Worm (Caenorhabditis elegans) whole organism, L4 larva: ENCODE results near the gene ZC477.3.

Experiments used
- F26F4.8 ChIP-seq: fragments of 200-800 bp; sonication (Bioruptor generic); conservative IDR thresholded peaks from 2 replicates; pipeline ENCODE4 v1.3.6; 2022; ENCODE audit warnings: missing genetic modification characterization, missing compliant biosample characterization
- F44E2.7 ChIP-seq: fragments of 200-800 bp; sonication (Bioruptor generic); IDR thresholded peaks from 2 replicates; pipeline ENCODE4 v2.1.2; 2022; ENCODE audit warnings: missing genetic modification characterization, missing compliant biosample characterization
- F49E8.2 ChIP-seq: sonication (generic microtip); optimal IDR thresholded peaks from 2 replicates; lab custom pipeline; 2016; ENCODE audit warnings: missing compliant biosample characterization, mild to moderate bottlenecking, missing genetic modification characterization, borderline replicate concordance
- T26A8.4 ChIP-seq: fragments of 200-800 bp; sonication (Bioruptor generic); IDR thresholded peaks from 2 replicates; pipeline ENCODE4 v1.3.6; 2022; ENCODE audit warnings: missing genetic modification characterization, missing compliant biosample characterization
- Y105C5A.15 ChIP-seq: fragments of 200-800 bp; sonication (Bioruptor generic); IDR thresholded peaks from 2 replicates; pipeline ENCODE4 v1.3.6; 2022; ENCODE audit warnings: missing genetic modification characterization, missing compliant biosample characterization
- Y48G9A.11 ChIP-seq: fragments of 200-800 bp; sonication (Bioruptor generic); IDR thresholded peaks from 2 replicates; pipeline ENCODE4 v1.3.6; 2022; ENCODE audit warnings: missing genetic modification reagents, missing genetic modification characterization, missing compliant biosample characterization
- Y75B8A.6 ChIP-seq: fragments of 200-800 bp; sonication (Bioruptor generic); IDR thresholded peaks from 2 replicates; pipeline ENCODE4 v1.3.6; 2022; ENCODE audit warnings: missing genetic modification reagents, missing genetic modification characterization, missing compliant biosample characterization
- aha-1 ChIP-seq: fragments of 150-350 bp; peaks from one replicate; lab custom pipeline; 2014; ENCODE audit warnings: missing biosample characterization, missing genetic modification characterization
- ama-1 ChIP-seq: fragments of 150-350 bp; optimal IDR thresholded peaks from 2 replicates; lab custom pipeline; 2014; ENCODE audit warnings: inconsistent platforms, mixed read lengths
- arid-1 ChIP-seq: fragments of 200-800 bp; sonication (Bioruptor generic); conservative IDR thresholded peaks from 2 replicates; pipeline ENCODE4 v1.3.6; 2022; ENCODE audit warnings: missing genetic modification reagents, missing genetic modification characterization, missing compliant biosample characterization
- attf-4 ChIP-seq: sonication (generic microtip); optimal IDR thresholded peaks from 3 replicates; lab custom pipeline; 2017; ENCODE audit warnings: missing biosample characterization, missing genetic modification characterization
- ceh-32 ChIP-seq: sonication (generic microtip); optimal IDR thresholded peaks from 2 replicates; lab custom pipeline; 2016; ENCODE audit warnings: mild to moderate bottlenecking, missing genetic modification characterization, missing compliant biosample characterization; ENCODE audit not compliant: poor library complexity
- ceh-44 ChIP-seq: fragments of 200-800 bp; sonication (Bioruptor generic); IDR thresholded peaks from 2 replicates; pipeline ENCODE4 v1.3.6; 2022; ENCODE audit warnings: missing genetic modification reagents, missing genetic modification characterization, missing compliant biosample characterization
- ceh-62 ChIP-seq: sonication (generic microtip); optimal IDR thresholded peaks from 2 replicates; lab custom pipeline; 2017; ENCODE audit warnings: missing biosample characterization, missing genetic modification characterization
- ctbp-1 ChIP-seq: fragments of 200-800 bp; sonication (Bioruptor generic); IDR thresholded peaks from 2 replicates; pipeline ENCODE4 v1.3.6; 2022; ENCODE audit warnings: missing genetic modification reagents, missing genetic modification characterization, missing compliant biosample characterization
- daf-8 ChIP-seq: fragments of 200-800 bp; sonication (Bioruptor generic); IDR thresholded peaks from 2 replicates; pipeline ENCODE4 v1.3.6; 2022; ENCODE audit warnings: missing genetic modification characterization, missing compliant biosample characterization
- dmd-8 ChIP-seq: fragments of 200-800 bp; sonication (Bioruptor generic); IDR thresholded peaks from 2 replicates; pipeline ENCODE4 v1.3.6; 2022; ENCODE audit warnings: missing genetic modification characterization, missing compliant biosample characterization
- duxl-1 ChIP-seq: sonication (generic microtip); optimal IDR thresholded peaks from 2 replicates; lab custom pipeline; 2016; ENCODE audit warnings: mild to moderate bottlenecking, missing genetic modification characterization, moderate library complexity, missing compliant biosample characterization; ENCODE audit not compliant: poor library complexity
- dve-1 ChIP-seq: sonication (generic microtip); optimal IDR thresholded peaks from 2 replicates; lab custom pipeline; 2017; ENCODE audit warnings: antibody characterized with exemption, mild to moderate bottlenecking, missing genetic modification characterization, missing compliant biosample characterization; ENCODE audit not compliant: insufficient read depth
- egl-27 ChIP-seq: sonication (generic microtip); optimal IDR thresholded peaks from 3 replicates; lab custom pipeline; 2017; ENCODE audit warnings: missing biosample characterization, missing genetic modification reagents, missing genetic modification characterization
- gei-8 ChIP-seq: fragments of 200-800 bp; sonication (Bioruptor generic); optimal IDR thresholded peaks from 2 replicates; lab custom pipeline; 2018; ENCODE audit warnings: mild to moderate bottlenecking, missing genetic modification characterization, missing compliant biosample characterization
- hif-1 ChIP-seq, 2 experiments: sonication (generic microtip); optimal IDR thresholded peaks; 2 replicates each; lab custom pipeline; 2016 to 2017; ENCODE audit warnings: missing compliant biosample characterization in 2 of 2, missing genetic modification characterization in 2 of 2, missing genetic modification reagents in 2 of 2, missing genotype in 2 of 2, mild to moderate bottlenecking in 1 of 2
- hlh-11 ChIP-seq: fragments of 200-800 bp; sonication (Bioruptor generic); optimal IDR thresholded peaks from 2 replicates; lab custom pipeline; 2018; ENCODE audit warnings: mild to moderate bottlenecking, missing genetic modification characterization, missing compliant biosample characterization
- lin-1 ChIP-seq: fragments of 200-800 bp; sonication (Bioruptor generic); IDR thresholded peaks from 2 replicates; pipeline ENCODE4 v1.3.6; 2022; ENCODE audit warnings: missing genetic modification reagents, missing genetic modification characterization, missing compliant biosample characterization
- lin-38 ChIP-seq: fragments of 200-800 bp; sonication (Bioruptor generic); IDR thresholded peaks from 2 replicates; pipeline ENCODE4 v1.3.6; 2022; ENCODE audit warnings: missing genetic modification reagents, missing genetic modification characterization, missing compliant biosample characterization
- madf-5 ChIP-seq, 2 experiments: fragments of 200-800 bp; sonication (Bioruptor generic); IDR thresholded peaks; 2 replicates each; pipeline ENCODE4 v1.3.6; 2022; ENCODE audit warnings: missing compliant biosample characterization in 2 of 2, missing genetic modification characterization in 2 of 2
- mdt-29 ChIP-seq: fragments of 200-800 bp; sonication (Bioruptor generic); IDR thresholded peaks from 2 replicates; pipeline ENCODE4 v1.3.6; 2022; ENCODE audit warnings: missing genetic modification reagents, missing genetic modification characterization, missing compliant biosample characterization
- mep-1 ChIP-seq: fragments of 150-350 bp; sonication (generic microtip); optimal IDR thresholded peaks from 3 replicates; lab custom pipeline; 2014; ENCODE audit warnings: missing biosample characterization, missing genetic modification characterization
- mes-2 ChIP-seq: sonication (generic microtip); optimal IDR thresholded peaks from 2 replicates; lab custom pipeline; 2016; ENCODE audit warnings: missing genotype, mild to moderate bottlenecking, missing genetic modification characterization, missing compliant biosample characterization; ENCODE audit not compliant: poor library complexity, severe bottlenecking
- nhr-102 ChIP-seq: sonication (generic microtip); optimal IDR thresholded peaks from 2 replicates; lab custom pipeline; 2016; ENCODE audit warnings: mild to moderate bottlenecking, missing genetic modification characterization, moderate library complexity, missing compliant biosample characterization
- nhr-77 ChIP-seq: fragments of 150-350 bp; optimal IDR thresholded peaks from 2 replicates; lab custom pipeline; 2014; ENCODE audit warnings: missing biosample characterization, missing genetic modification characterization
- pha-4 ChIP-seq, 2 experiments: fragments of 150-350 bp in 1 of 2; fragments of 200-800 bp in 1 of 2; sonication (Bioruptor generic) in 1 of 2; IDR thresholded peaks in 1 of 2; optimal IDR thresholded peaks in 1 of 2; 2 replicates each; pipeline versions ENCODE4 v1.3.6 to Lab custom; 2014 to 2022; ENCODE audit warnings: missing genetic modification characterization in 2 of 2, missing genetic modification reagents in 2 of 2, missing biosample characterization in 1 of 2, missing compliant biosample characterization in 1 of 2
- rbr-2 ChIP-seq: sonication (generic microtip); optimal IDR thresholded peaks from 2 replicates; lab custom pipeline; 2016; ENCODE audit warnings: missing genotype, missing genetic modification characterization, missing compliant biosample characterization
- snpc-1.2 ChIP-seq: fragments of 200-800 bp; sonication (Bioruptor generic); IDR thresholded peaks from 2 replicates; pipeline ENCODE4 v1.3.6; 2022; ENCODE audit warnings: missing genetic modification reagents, missing genetic modification characterization, missing compliant biosample characterization
- spr-1 ChIP-seq: sonication (generic microtip); optimal IDR thresholded peaks from 2 replicates; lab custom pipeline; 2016; ENCODE audit warnings: mild to moderate bottlenecking, missing genetic modification characterization, missing compliant biosample characterization
- spr-3 ChIP-seq: fragments of 200-800 bp; sonication (Bioruptor generic); optimal IDR thresholded peaks from 2 replicates; lab custom pipeline; 2018; ENCODE audit warnings: mild to moderate bottlenecking, missing genetic modification characterization, missing compliant biosample characterization
- tra-1 ChIP-seq: fragments of 200-800 bp; sonication (Bioruptor generic); IDR thresholded peaks from 2 replicates; pipeline ENCODE4 v1.3.6; 2022; ENCODE audit warnings: missing genetic modification reagents, missing genetic modification characterization, missing compliant biosample characterization
- unc-130 ChIP-seq: sonication (generic microtip); optimal IDR thresholded peaks from 2 replicates; lab custom pipeline; 2016; ENCODE audit warnings: missing genetic modification reagents, missing genetic modification characterization, missing compliant biosample characterization
- vab-7 ChIP-seq: fragments of 200-800 bp; sonication (Bioruptor generic); IDR thresholded peaks from 2 replicates; pipeline ENCODE4 v1.3.6; 2022; ENCODE audit warnings: missing genetic modification reagents, missing genetic modification characterization, missing compliant biosample characterization
- zfp-3 ChIP-seq: fragments of 200-800 bp; sonication (Bioruptor generic); conservative IDR thresholded peaks from 2 replicates; pipeline ENCODE4 v1.3.6; 2022; ENCODE audit warnings: missing genetic modification reagents, missing genetic modification characterization, missing compliant biosample characterization
- ztf-7 ChIP-seq: fragments of 150-350 bp; optimal IDR thresholded peaks from 2 replicates; lab custom pipeline; 2014; ENCODE audit warnings: missing biosample characterization, missing genetic modification characterization

Gene ZC477.3

ce11 chrIV:7075063-7075462 is 28.2 kb upstream of the ZC477.3 start, which contains the start of gene srg-50:
TSS of gene srg-50 (minus strand) at chrIV:7075163.
- TF ChIP-seq T26A8.4 (no peak), nhr-77 (tag; lab: Kevin White, UChicago) (no peak), daf-8 (GFP tag; lab: Robert Waterston, UW) (no peak), aha-1 (tag; lab: Kevin White, UChicago) (peak; percentile 33), pha-4 (GFP tag; IDR thresholded peaks at IDR 0.05; lab: Robert Waterston, UW) (no peak), pha-4 (tag; optimal IDR thresholded peaks at IDR 0.05; lab: Kevin White, UChicago) (no peak)

DNA sequence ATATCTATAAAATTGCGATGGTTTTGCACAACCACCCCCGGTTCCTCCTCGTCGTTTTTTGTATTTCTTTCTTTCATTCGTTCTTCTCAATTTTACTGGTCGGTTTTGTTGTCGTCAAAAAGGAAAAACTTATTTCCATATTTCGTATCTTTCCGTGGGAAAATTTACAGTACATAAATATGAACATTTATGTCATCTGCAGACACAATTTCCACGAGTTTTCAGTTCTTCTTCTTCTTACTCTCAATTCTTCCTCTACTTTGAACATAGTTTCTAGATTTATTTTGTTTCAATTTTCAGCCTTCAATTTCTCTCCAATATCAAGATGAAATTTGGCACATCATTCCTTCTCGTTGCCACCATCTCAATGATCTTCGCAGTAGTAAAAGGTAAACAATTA is 22.1 kb upstream of the ZC477.3 start, which contains the start of gene Y43B11AR.1:
TSS of gene Y43B11AR.1 (plus strand) at position 301 of the 400 bp plus-strand sequence.
- TF ChIP-seq hlh-11 (tag; lab: Kevin White, UChicago), result no peak
- no peak for TF ChIP-seq ceh-32 (tag; lab: Kevin White, UChicago)
- TF ChIP-seq lin-38, result no peak
- no peak for TF ChIP-seq zfp-3 (GFP tag; lab: Robert Waterston, UW)
- TF ChIP-seq ceh-62, result no peak
- no peak for TF ChIP-seq hif-1 (tag; optimal IDR thresholded peaks at IDR 0.05; lab: Kevin White, UChicago)
- TF ChIP-seq, all 104 proteins: peak for 0

DNA sequence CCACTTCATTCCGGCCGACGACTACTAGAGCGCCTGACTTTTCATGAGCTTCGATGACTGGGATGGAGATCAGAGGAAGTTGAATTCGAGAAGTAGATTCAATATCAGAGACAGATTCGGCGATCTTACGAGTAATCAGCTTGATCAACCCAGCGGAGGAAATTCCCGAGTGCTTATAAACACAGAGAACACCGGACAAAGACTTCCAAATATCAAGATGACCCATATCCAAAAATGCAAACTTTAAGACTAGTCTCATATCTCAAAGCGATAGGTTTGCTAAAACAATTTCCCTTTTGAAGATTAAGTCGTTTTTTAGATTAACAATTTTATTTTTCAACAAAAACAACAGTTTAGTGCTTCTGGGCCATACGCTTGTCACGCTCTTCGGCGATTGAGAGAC is 19.9 kb upstream of the ZC477.3 start, which contains the start of gene Y43B11AR.3:
TSS of gene Y43B11AR.3 (minus strand) at position 335 of the 403 bp plus-strand sequence.
- TF ChIP-seq gei-8 (peak; percentile 17), Y105C5A.15 (peak; percentile 64; the same call in 1 of the 2 replicates), F49E8.2 (peak; percentile 95), lin-38 (peak; percentile 89), lin-1 (GFP tag; lab: Robert Waterston, UW) (peak; percentile 69; the same call in 1 of the 2 replicates), nhr-102 (no peak), Y48G9A.11 (GFP tag; lab: Robert Waterston, UW) (peak; percentile 85; the same call in 1 of the 2 replicates), F26F4.8 (GFP tag; lab: Robert Waterston, UW) (peak; percentile 35; the same call in 1 of the 2 replicates), madf-5 (GFP tag; IDR thresholded peaks at IDR 0.05; lab: Robert Waterston, UW) (peak in 1 of 2 experiments; percentile 89; a peak in 2 of 4 replicates), zfp-3 (GFP tag; lab: Robert Waterston, UW) (peak; percentile 24; the same call in 1 of the 2 replicates), ceh-44 (GFP tag; lab: Robert Waterston, UW) (0 out of 2 replicates have a peak, but pooled peaks have one; percentile 19), ztf-7 (tag; lab: Kevin White, UChicago) (no peak), duxl-1 (tag; lab: Kevin White, UChicago) (peak; percentile 22), dmd-8 (GFP tag; lab: Robert Waterston, UW) (peak; percentile 74; the same call in 1 of the 2 replicates), spr-1 (tag; lab: Kevin White, UChicago) (peak; percentile 32), mes-2 (tag; lab: Kevin White, UChicago) (peak; percentile 39), daf-8 (GFP tag; lab: Robert Waterston, UW) (no peak), arid-1 (GFP tag; lab: Robert Waterston, UW) (peak; percentile 75), F44E2.7 (GFP tag; lab: Robert Waterston, UW) (0 out of 2 replicates have a peak, but pooled peaks have one; percentile 61), Y75B8A.6 (GFP tag; lab: Robert Waterston, UW) (peak; percentile 31; the same call in 1 of the 2 replicates), rbr-2 (tag; lab: Kevin White, UChicago) (no peak), mdt-29 (GFP tag; lab: Robert Waterston, UW) (peak; percentile 66; the same call in 1 of the 2 replicates), snpc-1.2 (GFP tag; lab: Robert Waterston, UW) (peak; percentile 94), egl-27 (tag; lab: Kevin White, UChicago) (no peak), ama-1 (lab: Kevin White, UChicago) (peak; percentile 74), unc-130 (GFP tag; lab: Kevin White, UChicago) (peak; percentile 86), pha-4 (GFP tag; IDR thresholded peaks at IDR 0.05; lab: Robert Waterston, UW) (peak; percentile 46; the same call in 1 of the 2 replicates), pha-4 (tag; optimal IDR thresholded peaks at IDR 0.05; lab: Kevin White, UChicago) (no peak), spr-3 (peak; percentile 49), attf-4 (tag; lab: Kevin White, UChicago) (no peak), dve-1 (tag; lab: Kevin White, UChicago) (no peak), tra-1 (GFP tag; lab: Robert Waterston, UW) (peak; percentile 79; the same call in 1 of the 2 replicates), mep-1 (tag; lab: Kevin White, UChicago) (no peak), ctbp-1 (GFP tag; lab: Robert Waterston, UW) (peak; percentile 75), vab-7 (GFP tag; lab: Robert Waterston, UW) (peak; percentile 54; the same call in 1 of the 2 replicates)
